Fruit fly (Drosophila melanogaster) whole organism, embryonic: ENCODE results near the gene Unc50.
A peak's percentile ranks its signal among the peaks of the same experiment; 100 is the strongest.

Experiments
- Awh ChIP-seq: fragments of 200-800 bp; sonication (Bioruptor generic); IDR thresholded peaks from 2 replicates; pipeline ENCODE4, ENCODE4 v1.3.6; 2022; ENCODE audit warnings: missing biosample characterization, missing genetic modification characterization
- CG10366 ChIP-seq: fragments of 200-800 bp; sonication (Bioruptor generic); IDR thresholded peaks from 2 replicates; pipeline ENCODE4 v1.3.6; 2022; ENCODE audit warnings: missing biosample characterization, missing genetic modification characterization
- CG10462 ChIP-seq: fragments of 200-800 bp; sonication (Bioruptor generic); optimal IDR thresholded peaks from 2 replicates; lab custom pipeline; 2016; ENCODE audit warnings: missing biosample characterization, missing genetic modification characterization
- CG10654 ChIP-seq: fragments of 200-800 bp; sonication (Bioruptor generic); optimal IDR thresholded peaks from 2 replicates; lab custom pipeline; 2016; ENCODE audit warnings: missing biosample characterization, missing genetic modification characterization
- CG10959 ChIP-seq: fragments of 200-800 bp; sonication (Bioruptor generic); IDR thresholded peaks from 2 replicates; pipeline ENCODE4 v1.3.6; 2022; ENCODE audit warnings: missing biosample characterization, missing genetic modification characterization
- CG13296 ChIP-seq: fragments of 200-800 bp; sonication (Bioruptor generic); optimal IDR thresholded peaks from 3 replicates; lab custom pipeline; 2018; ENCODE audit warnings: missing biosample characterization, mild to moderate bottlenecking, missing genetic modification characterization
- CG14667 ChIP-seq: fragments of 200-800 bp; sonication (Bioruptor generic); IDR thresholded peaks from 2 replicates; pipeline ENCODE4 v1.3.6; 2022; ENCODE audit warnings: missing biosample characterization, missing genetic modification characterization
- CG14710 ChIP-seq: fragments of 200-800 bp; sonication (Bioruptor generic); optimal IDR thresholded peaks from 3 replicates; lab custom pipeline; 2019; ENCODE audit warnings: missing biosample characterization, mild to moderate bottlenecking, missing genetic modification characterization, moderate library complexity
- CG14860 ChIP-seq: fragments of 200-800 bp; sonication (Bioruptor generic); IDR thresholded peaks from 3 replicates; pipeline ENCODE4 v1.3.6; 2022; ENCODE audit warnings: missing biosample characterization, missing genetic modification characterization; ENCODE audit not compliant: partially characterized antibody
- CG15073 ChIP-seq: fragments of 200-800 bp; sonication (Bioruptor generic); optimal IDR thresholded peaks from 2 replicates; lab custom pipeline; 2016; ENCODE audit warnings: missing biosample characterization, missing genetic modification characterization
- CG17328 ChIP-seq: fragments of 200-800 bp; sonication (Bioruptor generic); IDR thresholded peaks from 2 replicates; pipeline ENCODE4 v1.3.6; 2022; ENCODE audit warnings: missing biosample characterization, missing genetic modification characterization
- CG3065 ChIP-seq: fragments of 200-800 bp; sonication (Bioruptor generic); optimal IDR thresholded peaks from 2 replicates; lab custom pipeline; 2016; ENCODE audit warnings: missing biosample characterization, missing genetic modification characterization
- CG32532 ChIP-seq: fragments of 200-800 bp; sonication (Bioruptor generic); IDR thresholded peaks from 2 replicates; pipeline ENCODE4 v1.3.6; 2022; ENCODE audit warnings: missing biosample characterization, missing genetic modification characterization
- CG3407 ChIP-seq: fragments of 200-800 bp; sonication (Bioruptor generic); optimal IDR thresholded peaks from 2 replicates; lab custom pipeline; 2018; ENCODE audit warnings: missing biosample characterization, mild to moderate bottlenecking, missing genetic modification characterization
- CG42726 ChIP-seq: fragments of 200-800 bp; sonication (Bioruptor generic); IDR thresholded peaks from 2 replicates; pipeline ENCODE4 v1.3.6; 2022; ENCODE audit warnings: missing biosample characterization, missing genetic modification characterization; ENCODE audit not compliant: partially characterized antibody
- CG6175 ChIP-seq: fragments of 200-800 bp; sonication (Bioruptor generic); IDR thresholded peaks from 3 replicates; pipeline ENCODE4 v1.3.6; 2022; ENCODE audit warnings: missing biosample characterization, missing genetic modification characterization
- CG6765 ChIP-seq: fragments of 200-800 bp; sonication (Bioruptor generic); optimal IDR thresholded peaks from 3 replicates; lab custom pipeline; 2017; ENCODE audit warnings: missing biosample characterization, mild to moderate bottlenecking, missing genetic modification characterization
- CG7271 ChIP-seq: fragments of 200-800 bp; sonication (Bioruptor generic); optimal IDR thresholded peaks from 2 replicates; lab custom pipeline; 2018; ENCODE audit warnings: missing biosample characterization, mild to moderate bottlenecking, missing genetic modification characterization, moderate library complexity
- Chrac-16 ChIP-seq: fragments of 200-800 bp; sonication (Bioruptor generic); optimal IDR thresholded peaks from 3 replicates; lab custom pipeline; 2016; ENCODE audit warnings: missing biosample characterization, missing genetic modification characterization
- Dbx ChIP-seq: fragments of 200-800 bp; sonication (Bioruptor generic); IDR thresholded peaks from 3 replicates; pipeline ENCODE4 v1.3.6; 2022; ENCODE audit warnings: missing biosample characterization, missing genetic modification characterization
- Dfd ChIP-seq, 2 experiments: fragments of >200 bp; optimal IDR thresholded peaks; 2 replicates each; lab custom pipeline; 2017; ENCODE audit warnings: missing biosample characterization in 2 of 2, missing genetic modification characterization in 2 of 2
- Ets97D ChIP-seq: fragments of 200-800 bp; sonication (Bioruptor generic); optimal IDR thresholded peaks from 3 replicates; lab custom pipeline; 2016; ENCODE audit warnings: missing biosample characterization, missing genetic modification characterization
- Gug ChIP-seq: fragments of 200-800 bp; sonication (Bioruptor generic); IDR thresholded peaks from 4 replicates; pipeline ENCODE4 v1.3.6; 2022; ENCODE audit warnings: missing biosample characterization, missing genetic modification characterization
- NfI ChIP-seq: fragments of 200-800 bp; sonication (Bioruptor generic); optimal IDR thresholded peaks from 3 replicates; lab custom pipeline; 2018; ENCODE audit warnings: missing biosample characterization, mild to moderate bottlenecking, missing genetic modification characterization, moderate library complexity
- Oaz ChIP-seq: fragments of 200-800 bp; sonication (Bioruptor generic); IDR thresholded peaks from 2 replicates; pipeline ENCODE4 v1.3.6; 2022; ENCODE audit warnings: missing biosample characterization, missing genetic modification characterization
- Oli ChIP-seq: fragments of 200-800 bp; sonication (Bioruptor generic); optimal IDR thresholded peaks from 2 replicates; lab custom pipeline; 2018; ENCODE audit warnings: missing biosample characterization, mild to moderate bottlenecking, missing genetic modification characterization, moderate library complexity
- Sry-β ChIP-seq: fragments of 200-800 bp; sonication (Bioruptor generic); optimal IDR thresholded peaks from 2 replicates; lab custom pipeline; 2018; ENCODE audit warnings: missing biosample characterization, mild to moderate bottlenecking, missing genetic modification characterization, moderate library complexity
- Usf ChIP-seq: fragments of 200-800 bp; sonication (Bioruptor generic); optimal IDR thresholded peaks from 2 replicates; lab custom pipeline; 2017; ENCODE audit warnings: missing genotype, missing biosample characterization, missing genetic modification characterization
- Vsx1 ChIP-seq: fragments of 200-800 bp; sonication (Bioruptor generic); optimal IDR thresholded peaks from 2 replicates; lab custom pipeline; 2017; ENCODE audit warnings: missing biosample characterization, mild to moderate bottlenecking, missing genetic modification characterization, missing genetic modification reagents
- bigmax ChIP-seq: fragments of 200-800 bp; sonication (Bioruptor generic); optimal IDR thresholded peaks from 2 replicates; lab custom pipeline; 2018; ENCODE audit warnings: missing biosample characterization, mild to moderate bottlenecking, missing genetic modification characterization
- bsh ChIP-seq, 2 experiments: fragments of 200-800 bp; sonication (Bioruptor generic); optimal IDR thresholded peaks; 2 replicates each; lab custom pipeline; 2017 to 2018; ENCODE audit warnings: mild to moderate bottlenecking in 2 of 2, missing biosample characterization in 2 of 2, missing genetic modification characterization in 2 of 2, moderate library complexity in 1 of 2
- fd3F ChIP-seq: fragments of 200-800 bp; sonication (Bioruptor generic); optimal IDR thresholded peaks from 2 replicates; lab custom pipeline; 2018; ENCODE audit warnings: missing biosample characterization, mild to moderate bottlenecking, missing genetic modification characterization, moderate library complexity
- grau ChIP-seq: fragments of 200-800 bp; optimal IDR thresholded peaks from 3 replicates; lab custom pipeline; 2019; ENCODE audit warnings: missing biosample characterization, mild to moderate bottlenecking, missing genetic modification characterization, moderate library complexity
- h ChIP-seq: fragments of >200 bp; optimal IDR thresholded peaks from 2 replicates; lab custom pipeline; 2017
- hbn ChIP-seq: fragments of 200-800 bp; sonication (Bioruptor generic); IDR thresholded peaks from 2 replicates; pipeline ENCODE4 v1.3.6; 2022; ENCODE audit warnings: missing biosample characterization, missing genetic modification characterization; ENCODE audit not compliant: partially characterized antibody
- hkb ChIP-seq, 2 experiments: fragments of 200-800 bp in 1 of 2; fragments of >200 bp in 1 of 2; sonication (Bioruptor generic) in 1 of 2; IDR thresholded peaks in 1 of 2; optimal IDR thresholded peaks in 1 of 2; 2 replicates each; pipeline versions ENCODE4 v1.3.6 to Lab custom; 2017 to 2022; ENCODE audit warnings: missing biosample characterization in 1 of 2, missing genetic modification characterization in 1 of 2
- lab ChIP-seq: fragments of 200-800 bp; sonication (Bioruptor generic); optimal IDR thresholded peaks from 3 replicates; lab custom pipeline; 2017; ENCODE audit warnings: missing biosample characterization, missing genetic modification characterization, mild to moderate bottlenecking, moderate library complexity, missing genetic modification reagents
- nau ChIP-seq: fragments of 200-800 bp; sonication (Bioruptor generic); optimal IDR thresholded peaks from 3 replicates; lab custom pipeline; 2017; ENCODE audit warnings: missing biosample characterization, mild to moderate bottlenecking, missing genetic modification characterization, missing genetic modification reagents
- nerfin-1 ChIP-seq: fragments of 200-800 bp; sonication (Bioruptor generic); optimal IDR thresholded peaks from 3 replicates; lab custom pipeline; 2019; ENCODE audit warnings: missing biosample characterization, mild to moderate bottlenecking, missing genetic modification characterization, moderate library complexity
- nmo ChIP-seq: fragments of 200-800 bp; sonication (Bioruptor generic); optimal IDR thresholded peaks from 2 replicates; lab custom pipeline; 2018; ENCODE audit warnings: missing biosample characterization, mild to moderate bottlenecking, missing genetic modification characterization, moderate library complexity
- pnt ChIP-seq: fragments of 200-800 bp; sonication (Bioruptor generic); optimal IDR thresholded peaks from 3 replicates; lab custom pipeline; 2016; ENCODE audit warnings: missing biosample characterization, missing genetic modification characterization
- prd ChIP-seq, 3 experiments: fragments of >200 bp in 2 of 3; fragments of 200-800 bp in 1 of 3; sonication (Bioruptor generic) in 1 of 3; optimal IDR thresholded peaks in 2 of 3; IDR thresholded peaks in 1 of 3; 2 replicates in 2 of 3; 3 replicates in 1 of 3; pipeline versions ENCODE4 v1.3.6 to Lab custom; 2017 to 2022; ENCODE audit warnings: missing biosample characterization in 1 of 3, missing genetic modification characterization in 1 of 3
- pzg ChIP-seq: fragments of 200-800 bp; sonication (Bioruptor generic); optimal IDR thresholded peaks from 3 replicates; lab custom pipeline; 2018; ENCODE audit warnings: missing biosample characterization, mild to moderate bottlenecking, missing genetic modification characterization, moderate library complexity
- shn ChIP-seq: fragments of 200-800 bp; sonication (Bioruptor generic); optimal IDR thresholded peaks from 3 replicates; lab custom pipeline; 2016; ENCODE audit warnings: missing biosample characterization, missing genetic modification characterization
- sim ChIP-seq: fragments of 200-800 bp; sonication (Bioruptor generic); IDR thresholded peaks from 2 replicates; pipeline ENCODE4 v1.3.6; 2022; ENCODE audit warnings: missing biosample characterization, missing genetic modification characterization
- sqz ChIP-seq: fragments of 200-800 bp; sonication (Bioruptor generic); optimal IDR thresholded peaks from 3 replicates; lab custom pipeline; 2018; ENCODE audit warnings: missing biosample characterization, mild to moderate bottlenecking, missing genetic modification characterization
- tap ChIP-seq: fragments of 200-800 bp; optimal IDR thresholded peaks from 3 replicates; lab custom pipeline; 2019; ENCODE audit warnings: missing biosample characterization, mild to moderate bottlenecking, missing genetic modification characterization, moderate library complexity
- tup ChIP-seq: fragments of 200-800 bp; sonication (Bioruptor generic); optimal IDR thresholded peaks from 2 replicates; lab custom pipeline; 2016; ENCODE audit warnings: missing biosample characterization, mild to moderate bottlenecking, missing genetic modification characterization, moderate library complexity
- unc-4 ChIP-seq: fragments of 200-800 bp; sonication (Bioruptor generic); IDR thresholded peaks from 2 replicates; pipeline ENCODE4 v1.3.6; 2022; ENCODE audit warnings: missing biosample characterization, missing genetic modification characterization; ENCODE audit not compliant: partially characterized antibody

The Unc50 gene

dm6 chr3R:8676560-8677000 lies at the start of gene Unc50, which contains the start of the genes CG11755 and CG8043 (continued):
- TF ChIP-seq CG42726 (GFP tag; lab: Robert Waterston, UW) (peak; percentile 84; the same call in 1 of the 2 replicates), sim (no peak), CG3407 (GFP tag; lab: Kevin White, UChicago) (peak; percentile 53), hkb (optimal IDR thresholded peaks at IDR 0.05; lab: Kevin White, UChicago) (peak; percentile 86), hkb (GFP tag; IDR thresholded peaks at IDR 0.05; lab: Robert Waterston, UW) (peak; percentile 72), CG10654 (GFP tag; lab: Kevin White, UChicago) (peak; percentile 73), CG6765 (GFP tag; lab: Kevin White, UChicago) (peak; percentile 11), CG3065 (GFP tag; lab: Kevin White, UChicago) (peak; percentile 48), pnt (GFP tag; lab: Kevin White, UChicago) (peak; percentile 52), CG14710 (tag; lab: Kevin White, UChicago) (peak; percentile 89), unc-4 (GFP tag; lab: Robert Waterston, UW) (peak; percentile 98), Gug (peak; percentile 81; the same call in 2 of the 4 replicates), h (no peak), Dbx (GFP tag; lab: Robert Waterston, UW) (peak; percentile 90), sqz (GFP tag; lab: Kevin White, UChicago) (peak; percentile 30), tup (GFP tag; lab: Kevin White, UChicago) (peak; percentile 7), Dfd (GFP tag; optimal IDR thresholded peaks at IDR 0.05; lab: Kevin White, UChicago) (no peak), Chrac-16 (GFP tag; lab: Kevin White, UChicago) (peak; percentile 78), CG10462 (GFP tag; lab: Kevin White, UChicago) (peak; percentile 48), CG32532 (GFP tag; lab: Robert Waterston, UW) (peak; percentile 86), hbn (GFP tag; lab: Robert Waterston, UW) (peak; percentile 99), CG10959 (peak; percentile 44), Oli (tag; lab: Kevin White, UChicago) (peak; percentile 64), CG14667 (GFP tag; lab: Robert Waterston, UW) (peak; percentile 75), CG14860 (GFP tag; lab: Robert Waterston, UW) (peak; percentile 97), bigmax (GFP tag; lab: Kevin White, UChicago) (no peak), Vsx1 (no peak), Sry-β (GFP tag; lab: Kevin White, UChicago) (peak; percentile 46), CG17328 (GFP tag; lab: Robert Waterston, UW) (0 out of 2 replicates have a peak, but pooled peaks have one; percentile 7), CG10366 (GFP tag; lab: Robert Waterston, UW) (peak; percentile 48; the same call in 1 of the 2 replicates), CG15073 (GFP tag; lab: Kevin White, UChicago) (no peak), fd3F (GFP tag; lab: Kevin White, UChicago) (peak; percentile 65), Usf (GFP tag; lab: Kevin White, UChicago) (peak; percentile 59), nau (GFP tag; lab: Kevin White, UChicago) (no peak), grau (tag; lab: Kevin White, UChicago) (peak; percentile 84), nerfin-1 (tag; lab: Kevin White, UChicago) (peak; percentile 77), CG6175 (no peak), Ets97D (GFP tag; lab: Kevin White, UChicago) (peak; percentile 74), bsh (GFP tag; optimal IDR thresholded peaks at IDR 0.05; lab: Kevin White, UChicago) (peak in 1 of 2 experiments; percentile 72), nmo (GFP tag; lab: Kevin White, UChicago) (peak; percentile 92), tap (tag; lab: Kevin White, UChicago) (peak; percentile 68), CG13296 (GFP tag; lab: Kevin White, UChicago) (peak; percentile 69), NfI (GFP tag; lab: Kevin White, UChicago) (peak; percentile 69), Awh (GFP tag; lab: Robert Waterston, UW) (0 out of 2 replicates have a peak, but pooled peaks have one; percentile 25), prd (optimal IDR thresholded peaks at IDR 0.05; lab: Kevin White, UChicago) (no peak), prd (GFP tag; IDR thresholded peaks at IDR 0.05; lab: Robert Waterston, UW) (peak; percentile 79), shn (GFP tag; lab: Kevin White, UChicago) (peak; percentile 45), CG7271 (tag; lab: Kevin White, UChicago) (peak; percentile 30), lab (GFP tag; lab: Kevin White, UChicago) (no peak), pzg (GFP tag; lab: Kevin White, UChicago) (peak; percentile 78), Oaz (GFP tag; lab: Robert Waterston, UW) (peak; percentile 67; the same call in 1 of the 2 replicates)
